Worm (Caenorhabditis elegans) whole organism, young adult: ENCODE measurements around the gene lido-11.

Experiments
- B0019.2 ChIP-seq: fragments of 200-800 bp; sonication (Bioruptor generic); conservative IDR thresholded peaks from 2 replicates; pipeline ENCODE4 v1.3.6; 2022; ENCODE audit warnings: missing genetic modification reagents, missing genetic modification characterization, missing compliant biosample characterization
- B0336.3 ChIP-seq: fragments of 200-800 bp; sonication (Bioruptor generic); IDR thresholded peaks from 2 replicates; pipeline ENCODE4 v1.3.6; 2022; ENCODE audit warnings: missing genetic modification characterization, missing compliant biosample characterization
- F52B5.7 ChIP-seq: sonication (generic microtip); optimal IDR thresholded peaks from 2 replicates; lab custom pipeline; 2016; ENCODE audit warnings: mild to moderate bottlenecking, missing genetic modification characterization, missing compliant biosample characterization
- F57C9.4 ChIP-seq: sonication (generic microtip); optimal IDR thresholded peaks from 2 replicates; lab custom pipeline; 2017; ENCODE audit warnings: mild to moderate bottlenecking, missing genetic modification characterization, missing compliant biosample characterization
- T07F8.4 ChIP-seq: sonication (generic microtip); optimal IDR thresholded peaks from 2 replicates; lab custom pipeline; 2016; ENCODE audit warnings: mild to moderate bottlenecking, missing genetic modification characterization, moderate library complexity, missing compliant biosample characterization
- attf-3 ChIP-seq: fragments of 200-800 bp; sonication (Bioruptor generic); conservative IDR thresholded peaks from 2 replicates; pipeline ENCODE4 v1.3.6; 2022; ENCODE audit warnings: missing genetic modification reagents, missing genetic modification characterization, missing compliant biosample characterization
- attf-6 ChIP-seq: fragments of 200-800 bp; sonication (Bioruptor generic); IDR thresholded peaks from 2 replicates; pipeline ENCODE4 v1.3.6; 2022; ENCODE audit warnings: missing genetic modification reagents, missing genetic modification characterization, missing compliant biosample characterization
- ccch-3 ChIP-seq: fragments of 200-800 bp; sonication (Bioruptor generic); optimal IDR thresholded peaks from 2 replicates; lab custom pipeline; 2018; ENCODE audit warnings: mild to moderate bottlenecking, missing genetic modification characterization, missing compliant biosample characterization
- ceh-100 ChIP-seq: fragments of 200-800 bp; sonication (Bioruptor generic); IDR thresholded peaks from 2 replicates; pipeline ENCODE4 v1.3.6; 2022; ENCODE audit warnings: missing genetic modification reagents, missing genetic modification characterization, missing compliant biosample characterization
- ceh-40 ChIP-seq: fragments of 200-800 bp; sonication (Bioruptor generic); IDR thresholded peaks from 2 replicates; pipeline ENCODE4 v1.3.6; 2022; ENCODE audit warnings: missing genetic modification characterization, missing compliant biosample characterization
- ceh-58 ChIP-seq: fragments of 200-800 bp; sonication (Bioruptor generic); IDR thresholded peaks from 2 replicates; pipeline ENCODE4 v1.3.6; 2022; ENCODE audit warnings: missing genetic modification characterization, missing compliant biosample characterization
- ceh-91 ChIP-seq: fragments of 200-800 bp; sonication (Bioruptor generic); IDR thresholded peaks from 2 replicates; pipeline ENCODE4 v1.3.6; 2022; ENCODE audit warnings: missing genetic modification reagents, missing genetic modification characterization, missing compliant biosample characterization
- dpl-1 ChIP-seq: fragments of 150-350 bp; optimal IDR thresholded peaks from 2 replicates; lab custom pipeline; 2014; ENCODE audit warnings: missing biosample characterization, missing genetic modification reagents, missing genetic modification characterization
- egl-18 ChIP-seq: fragments of 200-800 bp; sonication (Bioruptor generic); IDR thresholded peaks from 2 replicates; pipeline ENCODE4 v1.3.6; 2022; ENCODE audit warnings: missing genetic modification reagents, missing genetic modification characterization, missing compliant biosample characterization
- ets-4 ChIP-seq: fragments of 200-800 bp; sonication (Bioruptor generic); optimal IDR thresholded peaks from 2 replicates; lab custom pipeline; 2018; ENCODE audit warnings: mild to moderate bottlenecking, missing genetic modification characterization, missing compliant biosample characterization
- hlh-26 ChIP-seq: fragments of 200-800 bp; sonication (Bioruptor generic); conservative IDR thresholded peaks from 2 replicates; pipeline ENCODE4 v1.3.6; 2022; ENCODE audit warnings: missing genetic modification reagents, missing genetic modification characterization, missing compliant biosample characterization
- hmg-1.2 ChIP-seq: fragments of 200-800 bp; sonication (Bioruptor generic); IDR thresholded peaks from 2 replicates; pipeline ENCODE4 v1.3.6; 2022; ENCODE audit warnings: missing genetic modification reagents, missing genetic modification characterization, missing compliant biosample characterization
- hrde-1 ChIP-seq: sonication (generic microtip); optimal IDR thresholded peaks from 2 replicates; lab custom pipeline; 2016; ENCODE audit warnings: missing genetic modification characterization, mild to moderate bottlenecking, missing compliant biosample characterization, moderate library complexity, missing genotype, missing genetic modification reagents, borderline replicate concordance
- let-607 ChIP-seq, 2 experiments: fragments of 200-800 bp in 1 of 2; sonication (Bioruptor generic) in 1 of 2; sonication (generic microtip) in 1 of 2; optimal IDR thresholded peaks; 2 replicates each; lab custom pipeline; 2016 to 2018; ENCODE audit warnings: mild to moderate bottlenecking in 2 of 2, missing compliant biosample characterization in 2 of 2, missing genetic modification characterization in 2 of 2, moderate library complexity in 2 of 2, missing genotype in 1 of 2
- madf-8 ChIP-seq: fragments of 200-800 bp; sonication (Bioruptor generic); conservative IDR thresholded peaks from 2 replicates; pipeline ENCODE4 v1.3.6; 2022; ENCODE audit warnings: missing genetic modification reagents, missing genetic modification characterization, missing compliant biosample characterization
- mxl-1 ChIP-seq: sonication (generic microtip); optimal IDR thresholded peaks from 2 replicates; lab custom pipeline; 2016; ENCODE audit warnings: missing genetic modification characterization, missing compliant biosample characterization
- nfyb-1 ChIP-seq: fragments of 200-800 bp; sonication (Bioruptor generic); IDR thresholded peaks from 2 replicates; pipeline ENCODE4 v1.3.6; 2022; ENCODE audit warnings: missing genetic modification reagents, missing genetic modification characterization, missing compliant biosample characterization
- nhr-120 ChIP-seq: fragments of 200-800 bp; sonication (Bioruptor generic); IDR thresholded peaks from 2 replicates; pipeline ENCODE4 v1.3.6; 2022; ENCODE audit warnings: missing genetic modification characterization, missing compliant biosample characterization
- nhr-80 ChIP-seq: sonication (generic microtip); optimal IDR thresholded peaks from 2 replicates; lab custom pipeline; 2016; ENCODE audit warnings: missing genetic modification characterization, missing compliant biosample characterization
- snpc-1.1 ChIP-seq: sonication (generic microtip); optimal IDR thresholded peaks from 2 replicates; lab custom pipeline; 2017; ENCODE audit warnings: missing genetic modification characterization, mild to moderate bottlenecking, missing compliant biosample characterization, antibody characterized with exemption, moderate library complexity, missing genotype, missing genetic modification reagents; ENCODE audit not compliant: insufficient read depth
- snpc-4 ChIP-seq, 5 experiments: fragments of 150-350 bp in 1 of 5; sonication (generic microtip) in 4 of 5; optimal IDR thresholded peaks; 2 replicates each; lab custom pipeline; 2014 to 2018; ENCODE audit warnings: missing genetic modification characterization in 5 of 5, missing biosample characterization in 3 of 5, antibody characterized with exemption in 2 of 5, mild to moderate bottlenecking in 2 of 5, missing compliant biosample characterization in 2 of 5, missing genotype in 2 of 5, moderate library complexity in 2 of 5, missing genetic modification reagents in 1 of 5
- somi-1 ChIP-seq: fragments of 200-800 bp; sonication (Bioruptor generic); optimal IDR thresholded peaks from 2 replicates; lab custom pipeline; 2018; ENCODE audit warnings: mild to moderate bottlenecking, missing genetic modification characterization, missing compliant biosample characterization
- tbp1 ChIP-seq: fragments of 200-800 bp; sonication (Bioruptor generic); optimal IDR thresholded peaks from 2 replicates; lab custom pipeline; 2018; ENCODE audit warnings: mild to moderate bottlenecking, missing genetic modification characterization, missing compliant biosample characterization
- tlf-1 ChIP-seq: fragments of 200-800 bp; sonication (Bioruptor generic); optimal IDR thresholded peaks from 2 replicates; lab custom pipeline; 2018; ENCODE audit warnings: mild to moderate bottlenecking, missing genetic modification characterization, missing compliant biosample characterization
- zfh-2 ChIP-seq: fragments of 200-800 bp; sonication (Bioruptor generic); conservative IDR thresholded peaks from 2 replicates; pipeline ENCODE4 v1.3.6; 2022; ENCODE audit warnings: missing genetic modification reagents, missing genetic modification characterization, missing compliant biosample characterization

Gene lido-11

ce11 chrII:3014196-3014849 is 10.6 kb downstream of the lido-11 start, which contains the start of gene C41H7.2:
C41H7.2 (plus strand) TSS chrII:3014817.
- TF ChIP-seq mxl-1 (tag; lab: Kevin White, UChicago) (no peak), nfyb-1 (GFP tag; lab: Robert Waterston, UW) (peak; percentile 93), dpl-1 (GFP tag; lab: Kevin White, UChicago) (no peak), ceh-58 (GFP tag; lab: Robert Waterston, UW) (no peak), hlh-26 (GFP tag; lab: Robert Waterston, UW) (no peak), madf-8 (GFP tag; lab: Robert Waterston, UW) (no peak), nhr-120 (GFP tag; lab: Robert Waterston, UW) (no peak), ets-4 (no peak), hrde-1 (tag; lab: Kevin White, UChicago) (no peak), nhr-80 (peak; percentile 71), attf-6 (GFP tag; lab: Robert Waterston, UW) (no peak)

DNA sequence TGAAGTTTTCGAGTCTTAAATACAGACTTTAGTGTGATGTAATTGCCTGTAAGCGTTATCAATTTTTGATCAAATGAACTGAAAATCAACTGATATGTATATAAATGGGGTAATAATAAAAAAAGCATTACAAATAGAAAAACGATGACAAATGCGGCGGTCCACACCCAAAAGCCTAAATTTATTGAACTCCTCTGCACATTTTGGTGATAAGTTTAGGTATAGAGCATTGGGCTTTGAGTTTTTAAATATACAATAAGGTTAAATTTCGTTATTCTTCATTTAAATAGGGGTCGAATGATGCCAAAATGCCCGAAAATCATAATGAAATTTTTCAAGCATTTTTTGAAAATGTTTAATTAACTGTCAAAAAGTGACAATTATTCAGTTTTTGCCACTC is 16.0 kb downstream of the lido-11 start, which contains the start of gene clec-3:
clec-3 (minus strand) TSS at position 101 of the 400 bp plus-strand sequence.
- TF ChIP-seq egl-18 (GFP tag; lab: Robert Waterston, UW) (no peak), ceh-100 (GFP tag; lab: Robert Waterston, UW) (no peak), attf-3 (GFP tag; lab: Robert Waterston, UW) (no peak)
- TF ChIP-seq, all 124 proteins: peak for 0

ce11 chrII:3020899-3021298 is 17.1 kb downstream of the lido-11 start:
- TF ChIP-seq somi-1 (GFP tag; lab: Kevin White, UChicago) (no peak), tbp1 (GFP tag; lab: Kevin White, UChicago) (no peak), F57C9.4 (tag; lab: Kevin White, UChicago) (no peak), B0019.2 (GFP tag; lab: Robert Waterston, UW) (no peak), B0336.3 (GFP tag; lab: Robert Waterston, UW) (no peak), tlf-1 (no peak), zfh-2 (no peak), madf-8 (GFP tag; lab: Robert Waterston, UW) (no peak), let-607 (tag; optimal IDR thresholded peaks at IDR 0.05; lab: Kevin White, UChicago) (no peak), ceh-91 (GFP tag; lab: Robert Waterston, UW) (no peak), ccch-3 (GFP tag; lab: Kevin White, UChicago) (no peak)
- TF ChIP-seq, all 124 proteins: peak for 0

ce11 chrII:3023381-3023935 is 19.7 kb downstream of the lido-11 start, which contains the start of gene clec-2:
clec-2 (minus strand) TSS chrII:3023431.
- TF ChIP-seq snpc-1.1 (peak; percentile 10), snpc-4 (GFP tag; optimal IDR thresholded peaks at IDR 0.05; lab: Kevin White, UChicago) (no peak), snpc-4 (tag; optimal IDR thresholded peaks at IDR 0.05; lab: Kevin White, UChicago) (peak in 2 of 4 experiments; percentile 69 to 76), F52B5.7 (no peak), hmg-1.2 (peak; percentile 39)
- TF ChIP-seq, all 124 proteins: peak for 3

- TF ChIP-seq ceh-40 (GFP tag; lab: Robert Waterston, UW), result no peak
- no peak for TF ChIP-seq T07F8.4
- TF ChIP-seq, all 124 proteins: peak for 0
Measured at ce11 chrII:3024655-3025054, 20.9 kb downstream of the lido-11 start.
